In the genomic region with DNA sequence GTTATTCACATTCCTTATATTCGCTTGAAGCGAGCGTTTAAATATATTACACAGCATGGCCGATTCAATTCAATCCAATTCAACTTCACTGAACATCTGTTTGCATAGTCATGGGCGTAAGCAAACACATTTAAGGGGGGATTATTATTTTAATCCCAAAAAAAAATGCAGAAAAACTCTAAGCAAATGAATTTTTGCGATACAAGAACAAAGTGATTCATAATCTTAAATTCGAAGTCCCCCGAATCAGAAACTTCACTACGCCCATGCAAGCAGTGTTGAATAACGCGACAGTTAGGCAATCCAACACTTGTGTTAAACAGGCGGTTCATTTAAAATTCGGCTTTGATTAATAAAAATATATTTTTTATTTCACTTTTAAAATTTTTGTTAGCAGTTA, we compare ENCODE assay signal across 5 fruit fly cellular contexts.
TF ChIP-seq lines count a peak whose summit lies in the region.

A gene (minus strand): TSS at position 103 of the 400 bp plus-strand sequence.

- TF ChIP-seq CTCF in whole organism, embryonic (GFP tag; optimal IDR thresholded peaks at IDR 0.05; lab: Kevin White, UChicago): peak; percentile 85

TF ChIP-seq in whole organism, adult, 20 proteins besides CTCF, POLR2A, EP300 and RAD21 (continues in another document):
- peak; percentile 98 for TF ChIP-seq tj (GFP tag; optimal IDR thresholded peaks at IDR 0.05; lab: Kevin White, UChicago)
- TF ChIP-seq bab1 (GFP tag; optimal IDR thresholded peaks at IDR 0.05; lab: Kevin White, UChicago): peak; percentile 100
- TF ChIP-seq kay (GFP tag; lab: Kevin White, UChicago; ENCODE audit: borderline replicate concordance): peak; percentile 100
- TF ChIP-seq pad (GFP tag; optimal IDR thresholded peaks at IDR 0.05; lab: Kevin White, UChicago): peak; percentile 98
- peak; percentile 100 for TF ChIP-seq CG11617 (GFP tag; optimal IDR thresholded peaks at IDR 0.05; lab: Kevin White, UChicago)
- TF ChIP-seq cnc (optimal IDR thresholded peaks at IDR 0.05; lab: Kevin White, UChicago): no peak
- TF ChIP-seq CG1620 (GFP tag; optimal IDR thresholded peaks at IDR 0.05; lab: Kevin White, UChicago): peak; percentile 100
- peak; percentile 100 for TF ChIP-seq Mnt (GFP tag; optimal IDR thresholded peaks at IDR 0.05; lab: Kevin White, UChicago)
- TF ChIP-seq CG33017 (tag; optimal IDR thresholded peaks at IDR 0.05; lab: Kevin White, UChicago): peak; percentile 100
- TF ChIP-seq Crg-1 (GFP tag; optimal IDR thresholded peaks at IDR 0.05; lab: Kevin White, UChicago): peak; percentile 100
- TF ChIP-seq CG14711 (tag; optimal IDR thresholded peaks at IDR 0.05; lab: Kevin White, UChicago): peak; percentile 100
- peak; percentile 100 for TF ChIP-seq Hr96 (GFP tag; optimal IDR thresholded peaks at IDR 0.05; lab: Kevin White, UChicago)
- peak; percentile 100 for TF ChIP-seq Clk (GFP tag; optimal IDR thresholded peaks at IDR 0.05; lab: Kevin White, UChicago)
- peak; percentile 100 for TF ChIP-seq ovo (GFP tag; optimal IDR thresholded peaks at IDR 0.05; lab: Kevin White, UChicago)
- peak; percentile 100 for TF ChIP-seq CG7101 (tag; optimal IDR thresholded peaks at IDR 0.05; lab: Kevin White, UChicago)
- peak; percentile 100 for TF ChIP-seq CG5204 (GFP tag; optimal IDR thresholded peaks at IDR 0.05; lab: Kevin White, UChicago)
- peak; percentile 100 for TF ChIP-seq CG7045 (GFP tag; optimal IDR thresholded peaks at IDR 0.05; lab: Kevin White, UChicago)

TF ChIP-seq in whole organism, embryonic, 481 proteins besides CTCF, POLR2A, EP300 and RAD21 (continues in another document):
- TF ChIP-seq Dek (tag; optimal IDR thresholded peaks at IDR 0.05; lab: Kevin White, UChicago) (peak; percentile 100), prd (optimal IDR thresholded peaks at IDR 0.05; lab: Kevin White, UChicago) (no peak), prd (GFP tag; IDR thresholded peaks at IDR 0.05; lab: Robert Waterston, UW) (peak; percentile 100), CG2199 (GFP tag; IDR thresholded peaks at IDR 0.05; lab: Robert Waterston, UW) (peak; percentile 100), gro (GFP tag; optimal IDR thresholded peaks at IDR 0.05; lab: Kevin White, UChicago) (peak; percentile 100), CG8290 (GFP tag; optimal IDR thresholded peaks at IDR 0.05; lab: Kevin White, UChicago) (peak; percentile 100), CG8290 (tag; optimal IDR thresholded peaks at IDR 0.05; lab: Kevin White, UChicago) (peak; percentile 100), danr (GFP tag; IDR thresholded peaks at IDR 0.05; lab: Robert Waterston, UW) (peak; percentile 100), CG7786 (GFP tag; optimal IDR thresholded peaks at IDR 0.05; lab: Kevin White, UChicago) (peak; percentile 100), CoRest (tag; optimal IDR thresholded peaks at IDR 0.05; lab: Kevin White, UChicago) (peak; percentile 100), Elba2 (GFP tag; optimal IDR thresholded peaks at IDR 0.05; lab: Kevin White, UChicago) (peak; percentile 100), CG16813 (GFP tag; IDR thresholded peaks at IDR 0.05; lab: Robert Waterston, UW; ENCODE audit: partially characterized antibody) (no peak), dimm (GFP tag; IDR thresholded peaks at IDR 0.05; lab: Robert Waterston, UW) (peak; percentile 100), CG3065 (GFP tag; optimal IDR thresholded peaks at IDR 0.05; lab: Kevin White, UChicago) (peak; percentile 100), NfI (GFP tag; optimal IDR thresholded peaks at IDR 0.05; lab: Kevin White, UChicago) (peak; percentile 100), CG34376 (GFP tag; optimal IDR thresholded peaks at IDR 0.05; lab: Kevin White, UChicago) (peak; percentile 100), CG1529 (GFP tag; optimal IDR thresholded peaks at IDR 0.05; lab: Kevin White, UChicago) (peak; percentile 100)

TF ChIP-seq in whole organism, prepupa, 60 proteins besides CTCF, POLR2A, EP300 and RAD21 (continues in another document):
- peak; percentile 99 for TF ChIP-seq CG16779 (tag; optimal IDR thresholded peaks at IDR 0.05; lab: Kevin White, UChicago)
- TF ChIP-seq CG15336 (GFP tag; IDR thresholded peaks at IDR 0.05; lab: Robert Waterston, UW): peak; percentile 100
- TF ChIP-seq pdm3 (GFP tag; optimal IDR thresholded peaks at IDR 0.05; lab: Kevin White, UChicago): peak; percentile 100
- peak; percentile 100 for TF ChIP-seq topi (GFP tag; optimal IDR thresholded peaks at IDR 0.05; lab: Kevin White, UChicago)
- peak; percentile 100 for TF ChIP-seq CG8632 (GFP tag; optimal IDR thresholded peaks at IDR 0.05; lab: Kevin White, UChicago)
- TF ChIP-seq achi (GFP tag; optimal IDR thresholded peaks at IDR 0.05; lab: Kevin White, UChicago): peak; percentile 100
- TF ChIP-seq Eip93F (GFP tag; optimal IDR thresholded peaks at IDR 0.05; lab: Kevin White, UChicago): peak; percentile 100
- TF ChIP-seq esn (GFP tag; optimal IDR thresholded peaks at IDR 0.05; lab: Kevin White, UChicago): peak; percentile 100
- peak; percentile 100 for TF ChIP-seq net (GFP tag; optimal IDR thresholded peaks at IDR 0.05; lab: Kevin White, UChicago)
- TF ChIP-seq CG10631 (GFP tag; optimal IDR thresholded peaks at IDR 0.05; lab: Kevin White, UChicago): peak; percentile 100
- peak; percentile 100 for TF ChIP-seq Sox102F (GFP tag; optimal IDR thresholded peaks at IDR 0.05; lab: Kevin White, UChicago)
- TF ChIP-seq Eip78C (GFP tag; lab: Kevin White, UChicago): peak; percentile 100
- peak; percentile 100 for TF ChIP-seq lz (GFP tag; optimal IDR thresholded peaks at IDR 0.05; lab: Kevin White, UChicago)
- TF ChIP-seq CG7368 (GFP tag; optimal IDR thresholded peaks at IDR 0.05; lab: Kevin White, UChicago): peak; percentile 100
- TF ChIP-seq dac (GFP tag; optimal IDR thresholded peaks at IDR 0.05; lab: Kevin White, UChicago): peak; percentile 100
- peak; percentile 100 for TF ChIP-seq Hr4 (GFP tag; optimal IDR thresholded peaks at IDR 0.05; lab: Kevin White, UChicago)
- TF ChIP-seq CG6163 (GFP tag; IDR thresholded peaks at IDR 0.05; lab: Robert Waterston, UW): peak; percentile 100
- peak; percentile 100 for TF ChIP-seq Smox (GFP tag; optimal IDR thresholded peaks at IDR 0.05; lab: Kevin White, UChicago)

TF ChIP-seq in whole organism, pupa, 21 proteins besides CTCF, POLR2A, EP300 and RAD21 (continues in another document):
- TF ChIP-seq CG17806 (tag; optimal IDR thresholded peaks at IDR 0.05; lab: Kevin White, UChicago) (peak; percentile 100), CG4496 (GFP tag; IDR thresholded peaks at IDR 0.05; lab: Robert Waterston, UW) (peak; percentile 100), CG9948 (tag; optimal IDR thresholded peaks at IDR 0.05; lab: Kevin White, UChicago) (peak; percentile 100), CG13204 (GFP tag; optimal IDR thresholded peaks at IDR 0.05; lab: Kevin White, UChicago) (peak; percentile 100), Pif1B (GFP tag; optimal IDR thresholded peaks at IDR 0.05; lab: Kevin White, UChicago) (peak; percentile 100), Ets98B (GFP tag; IDR thresholded peaks at IDR 0.05; lab: Robert Waterston, UW) (peak; percentile 100), D1 (tag; optimal IDR thresholded peaks at IDR 0.05; lab: Kevin White, UChicago) (peak; percentile 100), CG12605 (GFP tag; IDR thresholded peaks at IDR 0.05; lab: Robert Waterston, UW) (peak; percentile 100), CG8301 (tag; optimal IDR thresholded peaks at IDR 0.05; lab: Kevin White, UChicago) (peak; percentile 100), fd96Ca (GFP tag; IDR thresholded peaks at IDR 0.05; lab: Robert Waterston, UW) (peak; percentile 100), CG14655 (GFP tag; optimal IDR thresholded peaks at IDR 0.05; lab: Kevin White, UChicago) (peak; percentile 100), CG32121 (GFP tag; IDR thresholded peaks at IDR 0.05; lab: Robert Waterston, UW) (peak; percentile 100), CG34367 (tag; optimal IDR thresholded peaks at IDR 0.05; lab: Kevin White, UChicago) (peak; percentile 100), rn (GFP tag; IDR thresholded peaks at IDR 0.05; lab: Robert Waterston, UW) (peak; percentile 100), Pif1A (GFP tag; optimal IDR thresholded peaks at IDR 0.05; lab: Kevin White, UChicago) (peak; percentile 100), gl (tag; optimal IDR thresholded peaks at IDR 0.05; lab: Kevin White, UChicago) (peak; percentile 100), EcR (GFP tag; optimal IDR thresholded peaks at IDR 0.05; lab: Kevin White, UChicago) (no peak), CG15710 (tag; optimal IDR thresholded peaks at IDR 0.05; lab: Kevin White, UChicago) (peak; percentile 100), CG10348 (GFP tag; IDR thresholded peaks at IDR 0.05; lab: Robert Waterston, UW) (peak; percentile 100), Snoo (tag; optimal IDR thresholded peaks at IDR 0.05; lab: Kevin White, UChicago) (peak; percentile 100)

TF ChIP-seq in whole organism, wandering third instar larva, 38 proteins besides CTCF, POLR2A, EP300 and RAD21 (continues in another document):
- TF ChIP-seq Hr78 (GFP tag; optimal IDR thresholded peaks at IDR 0.05; lab: Kevin White, UChicago) (no peak), brk (GFP tag; optimal IDR thresholded peaks at IDR 0.05; lab: Kevin White, UChicago) (peak; percentile 99), Myc (optimal IDR thresholded peaks at IDR 0.05; lab: Kevin White, UChicago) (no peak), h (GFP tag; optimal IDR thresholded peaks at IDR 0.05; lab: Kevin White, UChicago) (peak; percentile 100), GATAd (GFP tag; optimal IDR thresholded peaks at IDR 0.05; lab: Kevin White, UChicago) (peak; percentile 100), usp (GFP tag; optimal IDR thresholded peaks at IDR 0.05; lab: Kevin White, UChicago) (no peak), Dfd (GFP tag; optimal IDR thresholded peaks at IDR 0.05; lab: Kevin White, UChicago) (peak; percentile 99), Jra (GFP tag; optimal IDR thresholded peaks at IDR 0.05; lab: Kevin White, UChicago) (peak; percentile 100), rgr (GFP tag; optimal IDR thresholded peaks at IDR 0.05; lab: Kevin White, UChicago) (peak; percentile 100), psq (GFP tag; optimal IDR thresholded peaks at IDR 0.05; lab: Kevin White, UChicago) (peak; percentile 100), br (GFP tag; optimal IDR thresholded peaks at IDR 0.05; lab: Kevin White, UChicago) (peak; percentile 100), dmrt93B (GFP tag; optimal IDR thresholded peaks at IDR 0.05; lab: Kevin White, UChicago) (peak; percentile 100), Abd-B (GFP tag; optimal IDR thresholded peaks at IDR 0.05; lab: Kevin White, UChicago) (no peak), dsf (GFP tag; optimal IDR thresholded peaks at IDR 0.05; lab: Kevin White, UChicago; ENCODE audit: borderline replicate concordance) (peak; percentile 99), Hr83 (GFP tag; optimal IDR thresholded peaks at IDR 0.05; lab: Kevin White, UChicago; ENCODE audit: poor library complexity, severe bottlenecking) (peak; percentile 100), jim (GFP tag; optimal IDR thresholded peaks at IDR 0.05; lab: Kevin White, UChicago) (peak; percentile 100), CG32264 (GFP tag; optimal IDR thresholded peaks at IDR 0.05; lab: Kevin White, UChicago) (peak; percentile 100), tai (GFP tag; optimal IDR thresholded peaks at IDR 0.05; lab: Kevin White, UChicago) (no peak), Dif (GFP tag; optimal IDR thresholded peaks at IDR 0.05; lab: Kevin White, UChicago; ENCODE audit: partially characterized antibody) (no peak), CG9705 (GFP tag; optimal IDR thresholded peaks at IDR 0.05; lab: Kevin White, UChicago) (peak; percentile 100), HLH106 (tag; optimal IDR thresholded peaks at IDR 0.05; lab: Kevin White, UChicago) (peak; percentile 100)
